Worm (Caenorhabditis elegans) whole organism, L3 larva: ENCODE data around the gene F10G2.1.

Source experiments
- ama-1 ChIP-seq: fragments of 150-350 bp; optimal IDR thresholded peaks from 2 replicates; lab custom pipeline; 2018
- ceh-16 ChIP-seq: sonication (generic microtip); optimal IDR thresholded peaks from 2 replicates; lab custom pipeline; 2017; ENCODE audit warnings: missing biosample characterization, missing genetic modification characterization
- daf-12 ChIP-seq: fragments of 150-350 bp; optimal IDR thresholded peaks from 2 replicates; lab custom pipeline; 2014; ENCODE audit warnings: missing biosample characterization, missing genetic modification reagents, missing genetic modification characterization
- fkh-10 ChIP-seq: sonication (generic microtip); optimal IDR thresholded peaks from 2 replicates; lab custom pipeline; 2017; ENCODE audit warnings: missing biosample characterization, missing genetic modification reagents, missing genetic modification characterization
- fos-1 ChIP-seq: fragments of 150-350 bp; optimal IDR thresholded peaks from 2 replicates; lab custom pipeline; 2014; ENCODE audit warnings: missing biosample characterization, missing genetic modification characterization
- lin-39 ChIP-seq: fragments of 150-350 bp; optimal IDR thresholded peaks from 2 replicates; lab custom pipeline; 2018; ENCODE audit warnings: missing biosample characterization, missing genetic modification reagents, missing genetic modification characterization
- mml-1 ChIP-seq: fragments of 150-350 bp; sonication (generic microtip); optimal IDR thresholded peaks from 3 replicates; lab custom pipeline; 2014; ENCODE audit warnings: missing biosample characterization, missing genetic modification characterization
- nhr-12 ChIP-seq: fragments of 150-350 bp; optimal IDR thresholded peaks from 2 replicates; lab custom pipeline; 2014; ENCODE audit warnings: missing biosample characterization, missing genetic modification characterization
- tbx-2 ChIP-seq: sonication (generic microtip); optimal IDR thresholded peaks from 2 replicates; lab custom pipeline; 2016; ENCODE audit warnings: mild to moderate bottlenecking, missing genetic modification characterization, missing compliant biosample characterization
- unc-39 ChIP-seq: sonication (generic microtip); optimal IDR thresholded peaks from 4 replicates; lab custom pipeline; 2017; ENCODE audit warnings: missing biosample characterization, missing genetic modification characterization
- unc-62 ChIP-seq: fragments of 150-350 bp; sonication (generic microtip); optimal IDR thresholded peaks from 4 replicates; lab custom pipeline; 2014; ENCODE audit warnings: missing biosample characterization, missing genetic modification reagents, missing genetic modification characterization
- zag-1 ChIP-seq: fragments of 150-350 bp; optimal IDR thresholded peaks from 2 replicates; lab custom pipeline; 2014; ENCODE audit warnings: missing biosample characterization, missing genetic modification characterization

- TF ChIP-seq ceh-16 (tag; lab: Kevin White, UChicago) (no peak), mml-1 (tag; lab: Kevin White, UChicago) (no peak), tbx-2 (tag; lab: Kevin White, UChicago) (no peak), fkh-10 (GFP tag; lab: Kevin White, UChicago) (no peak), zag-1 (no peak), daf-12 (no peak), nhr-12 (tag; lab: Kevin White, UChicago) (no peak), lin-39 (tag; lab: Kevin White, UChicago) (no peak), unc-62 (no peak), unc-39 (no peak), ama-1 (lab: Kevin White, UChicago) (no peak), fos-1 (tag; lab: Kevin White, UChicago) (no peak)
These were observed 11.4 kb upstream of the F10G2.1 start, which contains the start of gene lmd-4 for ce11 chrV:7320909-7321308.
